Worm (Caenorhabditis elegans) whole organism, early embryonic: ENCODE data around the gene F17E9.15.

Source experiments
- aly-1 ChIP-seq: sonication (generic microtip); optimal IDR thresholded peaks from 2 replicates; lab custom pipeline; 2016; ENCODE audit warnings: missing genetic modification characterization, missing compliant biosample characterization
- ama-1 ChIP-seq: fragments of 150-350 bp; optimal IDR thresholded peaks from 2 replicates; lab custom pipeline; 2014
- ceh-13 ChIP-seq: fragments of 200-800 bp; sonication (Bioruptor generic); optimal IDR thresholded peaks from 2 replicates; lab custom pipeline; 2018; ENCODE audit warnings: mild to moderate bottlenecking, missing genetic modification characterization, missing compliant biosample characterization
- ceh-36 ChIP-seq: sonication (generic microtip); optimal IDR thresholded peaks from 2 replicates; lab custom pipeline; 2016; ENCODE audit warnings: missing genetic modification characterization, inconsistent platforms, missing compliant biosample characterization
- flt-1 ChIP-seq: fragments of 200-800 bp; sonication (Bioruptor generic); IDR thresholded peaks from 2 replicates; pipeline ENCODE4 v1.3.6; 2022; ENCODE audit warnings: missing genetic modification characterization, missing compliant biosample characterization
- hmg-4 ChIP-seq: fragments of 200-800 bp; sonication (Bioruptor generic); optimal IDR thresholded peaks from 2 replicates; lab custom pipeline; 2018; ENCODE audit warnings: mild to moderate bottlenecking, missing genetic modification characterization, missing compliant biosample characterization

- TF ChIP-seq ceh-36 (tag; lab: Kevin White, UChicago) = no peak
- no peak for TF ChIP-seq hmg-4 (GFP tag; lab: Kevin White, UChicago)
- TF ChIP-seq aly-1 (tag; lab: Kevin White, UChicago) = no peak
- no peak for TF ChIP-seq ceh-13 (GFP tag; lab: Kevin White, UChicago)
- TF ChIP-seq ama-1 (lab: Kevin White, UChicago) = no peak
- no peak for TF ChIP-seq flt-1 (GFP tag; lab: Robert Waterston, UW)
These were observed 19.1 kb downstream of the F17E9.15 start, which contains the start of gene aagr-1 for ce11 chrIV:8366295-8366694.
